Fruit fly (Drosophila melanogaster): ENCODE results near the gene Doc3.

The Doc3 gene

dm6 chr3L:8996173-8996767, 8.7 kb upstream of the Doc3 start (continued):
- TF ChIP-seq CG12744 (GFP tag; optimal IDR thresholded peaks at IDR 0.05), result peak; percentile 11
- TF ChIP-seq zfh2 (GFP tag; optimal IDR thresholded peaks at IDR 0.05), result peak; percentile 61
- peak; percentile 74 for TF ChIP-seq CG14441 (GFP tag; IDR thresholded peaks at IDR 0.05)
- no peak for TF ChIP-seq exex (tag; optimal IDR thresholded peaks at IDR 0.05)
- no peak for TF ChIP-seq CG30020 (tag; optimal IDR thresholded peaks at IDR 0.05)
- TF ChIP-seq abd-A (tag; optimal IDR thresholded peaks at IDR 0.05), result no peak
- TF ChIP-seq ranshi (GFP tag; IDR thresholded peaks at IDR 0.05), result peak; percentile 62; the same call in 1 of the 2 replicates
- TF ChIP-seq MBD-R2 (GFP tag; IDR thresholded peaks at IDR 0.05), result peak; percentile 51; the same call in 1 of the 2 replicates
- TF ChIP-seq kah (GFP tag; optimal IDR thresholded peaks at IDR 0.05), result no peak
- no peak for TF ChIP-seq nerfin-2 (GFP tag; IDR thresholded peaks at IDR 0.05; ENCODE audit: partially characterized antibody)
- TF ChIP-seq fru (optimal IDR thresholded peaks at IDR 0.05), result no peak
- TF ChIP-seq Lhr (GFP tag; optimal IDR thresholded peaks at IDR 0.05), result peak; percentile 0
- TF ChIP-seq H15 (GFP tag; IDR thresholded peaks at IDR 0.05), result peak; percentile 68; the same call in 2 of the 3 replicates
- TF ChIP-seq CG15269 (tag; optimal IDR thresholded peaks at IDR 0.05), result no peak
- TF ChIP-seq CG31388 (GFP tag; optimal IDR thresholded peaks at IDR 0.05), result peak; percentile 31
- no peak for TF ChIP-seq bigmax (GFP tag; optimal IDR thresholded peaks at IDR 0.05)
- TF ChIP-seq br (optimal IDR thresholded peaks at IDR 0.05), result no peak
- no peak for TF ChIP-seq CG17802 (tag; optimal IDR thresholded peaks at IDR 0.05)
- TF ChIP-seq lab (GFP tag; optimal IDR thresholded peaks at IDR 0.05), result no peak
- TF ChIP-seq tup (GFP tag; optimal IDR thresholded peaks at IDR 0.05), result peak; percentile 30
- TF ChIP-seq stwl (tag; optimal IDR thresholded peaks at IDR 0.05), result no peak
- peak; percentile 59 for TF ChIP-seq CG9727 (GFP tag; optimal IDR thresholded peaks at IDR 0.05)
- TF ChIP-seq CG33557 (GFP tag; optimal IDR thresholded peaks at IDR 0.05), result no peak
- TF ChIP-seq Oli (tag; optimal IDR thresholded peaks at IDR 0.05), result peak; percentile 65
- TF ChIP-seq Gug (GFP tag; IDR thresholded peaks at IDR 0.05), result peak; percentile 55; the same call in 2 of the 4 replicates
- TF ChIP-seq CG9609 (GFP tag; optimal IDR thresholded peaks at IDR 0.05), result peak; percentile 24
- no peak for TF ChIP-seq CHES-1-like (GFP tag; optimal IDR thresholded peaks at IDR 0.05)
- peak; percentile 30 for TF ChIP-seq CG3995 (GFP tag; optimal IDR thresholded peaks at IDR 0.05)
- TF ChIP-seq CG16863 (GFP tag; optimal IDR thresholded peaks at IDR 0.05), result peak; percentile 45
- no peak for TF ChIP-seq ab (GFP tag; optimal IDR thresholded peaks at IDR 0.05)
- no peak for TF ChIP-seq YL-1 (GFP tag; optimal IDR thresholded peaks at IDR 0.05)
- TF ChIP-seq CG9817 (tag; optimal IDR thresholded peaks at IDR 0.05), result no peak
- TF ChIP-seq Dll (GFP tag; IDR thresholded peaks at IDR 0.05; ENCODE audit: partially characterized antibody), result no peak
- no peak for TF ChIP-seq Hr39 (optimal IDR thresholded peaks at IDR 0.05)
- peak; percentile 68; the same call in 2 of the 3 replicates for TF ChIP-seq CG11093 (GFP tag; IDR thresholded peaks at IDR 0.05)
- TF ChIP-seq caup (GFP tag; optimal IDR thresholded peaks at IDR 0.05; ENCODE audit: severe bottlenecking), result peak; percentile 11
- TF ChIP-seq Hr78 (GFP tag; optimal IDR thresholded peaks at IDR 0.05), result no peak
- TF ChIP-seq Sox100B (GFP tag; optimal IDR thresholded peaks at IDR 0.05), result no peak
- TF ChIP-seq h (optimal IDR thresholded peaks at IDR 0.05), result no peak
- peak; percentile 63; the same call in 1 of the 2 replicates for TF ChIP-seq sob (GFP tag; IDR thresholded peaks at IDR 0.05)
- no peak for TF ChIP-seq crp (GFP tag; optimal IDR thresholded peaks at IDR 0.05)

Data from whole organism, embryonic.